Fruit fly (Drosophila melanogaster): ENCODE results near the gene CG43218.

DNA sequence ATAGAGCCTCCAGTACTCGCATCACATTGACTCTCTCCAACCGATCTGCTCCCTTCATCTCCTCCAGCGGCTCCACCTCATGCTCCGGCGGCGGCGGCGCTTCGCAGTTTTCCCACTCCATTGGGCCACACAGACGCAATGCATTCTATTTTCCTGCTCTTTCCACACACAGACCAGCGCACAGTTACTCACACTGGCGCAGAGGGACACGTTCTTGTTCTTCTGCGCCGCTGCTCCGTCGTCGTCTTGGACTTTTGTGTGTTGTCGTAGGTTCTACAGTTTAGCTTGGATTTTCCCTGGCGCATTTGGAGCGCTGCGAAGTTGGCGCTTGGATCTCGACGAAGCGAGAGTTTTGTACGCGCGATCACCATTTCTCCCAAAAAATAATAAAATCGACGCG, 31.5 kb upstream of the CG43218 start, which contains the start of gene Eip78C:
- TF ChIP-seq EcR (GFP tag; optimal IDR thresholded peaks at IDR 0.05), result no peak
- TF ChIP-seq CG14655 (GFP tag; optimal IDR thresholded peaks at IDR 0.05), result peak; percentile 6
- no peak for TF ChIP-seq D1 (tag; optimal IDR thresholded peaks at IDR 0.05)
- no peak for TF ChIP-seq CG10348 (GFP tag; IDR thresholded peaks at IDR 0.05)
- no peak for TF ChIP-seq CG17806 (tag; optimal IDR thresholded peaks at IDR 0.05)
- no peak for TF ChIP-seq CG8159 (tag; optimal IDR thresholded peaks at IDR 0.05)
- no peak for TF ChIP-seq gl (tag; optimal IDR thresholded peaks at IDR 0.05)
- no peak for TF ChIP-seq CG34367 (tag; optimal IDR thresholded peaks at IDR 0.05)

Measured in whole organism, pupa.